Fruit fly (Drosophila melanogaster) whole organism, wandering third instar larva: Measurements from ENCODE around the gene lmgB.
A peak's percentile ranks its signal among the peaks of the same experiment; 100 is the strongest.

Experiments used
- Abd-B ChIP-seq: fragments of >200 bp; optimal IDR thresholded peaks from 2 replicates; lab custom pipeline; 2017; ENCODE audit warnings: missing biosample characterization, missing genetic modification characterization
- CG32264 ChIP-seq: fragments of 200-800 bp; sonication (Bioruptor generic); optimal IDR thresholded peaks from 2 replicates; lab custom pipeline; 2016; ENCODE audit warnings: missing biosample characterization, missing genetic modification characterization
- CG9705 ChIP-seq: fragments of 200-800 bp; sonication (Bioruptor generic); optimal IDR thresholded peaks from 2 replicates; lab custom pipeline; 2018; ENCODE audit warnings: missing biosample characterization, mild to moderate bottlenecking, missing genetic modification characterization
- CrebA ChIP-seq: fragments of 200-800 bp; sonication (Bioruptor generic); optimal IDR thresholded peaks from 2 replicates; lab custom pipeline; 2016; ENCODE audit warnings: missing biosample characterization, mild to moderate bottlenecking, missing genetic modification characterization, borderline replicate concordance
- Dfd ChIP-seq: fragments of >200 bp; optimal IDR thresholded peaks from 2 replicates; lab custom pipeline; 2017; ENCODE audit warnings: missing biosample characterization, missing genetic modification characterization
- Dif ChIP-seq: fragments of 200-275, 200-300 bp; sonication (Bioruptor generic); optimal IDR thresholded peaks from 2 replicates; lab custom pipeline; 2018; ENCODE audit warnings: missing biosample characterization, missing genetic modification characterization; ENCODE audit not compliant: partially characterized antibody
- GATAd ChIP-seq: sonication (Bioruptor generic); optimal IDR thresholded peaks from 2 replicates; lab custom pipeline; 2016; ENCODE audit warnings: missing biosample characterization, missing genetic modification characterization
- HLH106 ChIP-seq: fragments of 200-800 bp; optimal IDR thresholded peaks from 3 replicates; lab custom pipeline; 2019; ENCODE audit warnings: missing biosample characterization, mild to moderate bottlenecking, missing genetic modification characterization, moderate library complexity
- Hr78 ChIP-seq: fragments of >200 bp; optimal IDR thresholded peaks from 2 replicates; lab custom pipeline; 2017; ENCODE audit warnings: missing biosample characterization, missing genetic modification characterization
- Hr83 ChIP-seq: fragments of 200-300 bp; sonication (Bioruptor generic); optimal IDR thresholded peaks from 2 replicates; lab custom pipeline; 2016; ENCODE audit warnings: missing biosample characterization, mild to moderate bottlenecking, missing genetic modification characterization, moderate library complexity; ENCODE audit not compliant: poor library complexity, severe bottlenecking
- Jra ChIP-seq: sonication (Bioruptor generic); optimal IDR thresholded peaks from 2 replicates; lab custom pipeline; 2016; ENCODE audit warnings: missing biosample characterization, missing genetic modification characterization
- Mio ChIP-seq: sonication (Bioruptor generic); optimal IDR thresholded peaks from 2 replicates; lab custom pipeline; 2016; ENCODE audit warnings: missing biosample characterization, missing genetic modification characterization
- OdsH ChIP-seq: fragments of 200-800 bp; sonication (Bioruptor generic); optimal IDR thresholded peaks from 2 replicates; lab custom pipeline; 2016; ENCODE audit warnings: missing biosample characterization, mild to moderate bottlenecking, missing genetic modification characterization
- Rel ChIP-seq, 2 experiments: fragments of 200-800 bp; sonication (Bioruptor generic) in 1 of 2; optimal IDR thresholded peaks; 2 replicates in 1 of 2; 3 replicates in 1 of 2; lab custom pipeline; 2016 to 2019; ENCODE audit warnings: mild to moderate bottlenecking in 2 of 2, missing biosample characterization in 2 of 2, missing genetic modification characterization in 2 of 2, moderate library complexity in 1 of 2
- Sp1 ChIP-seq: fragments of 200-800 bp; sonication (Bioruptor generic); optimal IDR thresholded peaks from 3 replicates; lab custom pipeline; 2019; ENCODE audit warnings: missing biosample characterization, mild to moderate bottlenecking, missing genetic modification characterization, moderate library complexity
- Vsx2 ChIP-seq: fragments of 200-300, 225-300 bp; sonication (Bioruptor generic); optimal IDR thresholded peaks from 2 replicates; lab custom pipeline; 2018; ENCODE audit warnings: missing biosample characterization, missing genetic modification characterization; ENCODE audit not compliant: partially characterized antibody
- br ChIP-seq: fragments of 200-800 bp; sonication (Bioruptor generic); optimal IDR thresholded peaks from 2 replicates; lab custom pipeline; 2016; ENCODE audit warnings: missing biosample characterization, missing genetic modification characterization
- brk ChIP-seq: fragments of 200-800 bp; sonication (Bioruptor generic); optimal IDR thresholded peaks from 2 replicates; lab custom pipeline; 2016; ENCODE audit warnings: missing biosample characterization, mild to moderate bottlenecking, missing genetic modification characterization
- dl ChIP-seq, 2 experiments: fragments of 175-275, 200-275 bp in 1 of 2; fragments of 200-275 bp in 1 of 2; sonication (Bioruptor generic); optimal IDR thresholded peaks; lab custom pipeline; 2018; ENCODE audit warnings: mild to moderate bottlenecking in 2 of 2, missing biosample characterization in 2 of 2, missing genetic modification characterization in 2 of 2, moderate library complexity in 2 of 2; ENCODE audit not compliant: partially characterized antibody in 2 of 2, insufficient read depth in 1 of 2
- dmrt93B ChIP-seq: fragments of 200-800 bp; sonication (Bioruptor generic); optimal IDR thresholded peaks from 2 replicates; lab custom pipeline; 2018; ENCODE audit warnings: missing biosample characterization, mild to moderate bottlenecking, missing genetic modification characterization
- dsf ChIP-seq: sonication (Bioruptor generic); optimal IDR thresholded peaks from 2 replicates; lab custom pipeline; 2016; ENCODE audit warnings: missing biosample characterization, missing genetic modification characterization, borderline replicate concordance
- ey ChIP-seq: fragments of 200-800 bp; sonication (Bioruptor generic); optimal IDR thresholded peaks from 2 replicates; lab custom pipeline; 2016; ENCODE audit warnings: missing biosample characterization, missing genetic modification characterization
- foxo ChIP-seq, 2 experiments: fragments of 200-800 bp; sonication (Bioruptor generic); optimal IDR thresholded peaks; 2 replicates in 1 of 2; 3 replicates in 1 of 2; lab custom pipeline; 2016 to 2017; ENCODE audit warnings: missing biosample characterization in 2 of 2, missing genetic modification characterization in 2 of 2
- h ChIP-seq: fragments of 200-800 bp; sonication (Bioruptor generic); optimal IDR thresholded peaks from 3 replicates; lab custom pipeline; 2016; ENCODE audit warnings: missing biosample characterization, mild to moderate bottlenecking, missing genetic modification characterization
- jim ChIP-seq: fragments of 175-275, 200-325 bp; sonication (Bioruptor generic); optimal IDR thresholded peaks from 2 replicates; lab custom pipeline; 2016; ENCODE audit warnings: missing biosample characterization, mild to moderate bottlenecking, missing genetic modification characterization
- lola ChIP-seq: fragments of >200 bp; optimal IDR thresholded peaks from 2 replicates; lab custom pipeline; 2017; ENCODE audit warnings: missing biosample characterization, missing genetic modification characterization
- pan ChIP-seq: fragments of >200 bp; optimal IDR thresholded peaks from 2 replicates; lab custom pipeline; 2017
- psq ChIP-seq: fragments of 200-800 bp; sonication (Bioruptor generic); optimal IDR thresholded peaks from 3 replicates; lab custom pipeline; 2017; ENCODE audit warnings: missing biosample characterization, mild to moderate bottlenecking, missing genetic modification characterization, moderate library complexity
- rgr ChIP-seq: fragments of 200-800 bp; sonication (Bioruptor generic); optimal IDR thresholded peaks from 3 replicates; lab custom pipeline; 2016; ENCODE audit warnings: missing biosample characterization, mild to moderate bottlenecking, missing genetic modification characterization
- sage ChIP-seq: fragments of 200-800 bp; sonication (Bioruptor generic); optimal IDR thresholded peaks from 2 replicates; lab custom pipeline; 2016; ENCODE audit warnings: missing biosample characterization, mild to moderate bottlenecking, missing genetic modification characterization
- sv ChIP-seq: fragments of 200-800 bp; sonication (Bioruptor generic); optimal IDR thresholded peaks from 3 replicates; lab custom pipeline; 2016; ENCODE audit warnings: missing biosample characterization, missing genetic modification characterization
- tai ChIP-seq: sonication (Bioruptor generic); optimal IDR thresholded peaks from 2 replicates; lab custom pipeline; 2016; ENCODE audit warnings: missing biosample characterization, missing genetic modification characterization
- usp ChIP-seq: fragments of >200 bp; optimal IDR thresholded peaks from 2 replicates; lab custom pipeline; 2017; ENCODE audit warnings: missing biosample characterization, missing genetic modification characterization
- woc ChIP-seq: sonication (Bioruptor generic); optimal IDR thresholded peaks from 2 replicates; lab custom pipeline; 2016; ENCODE audit warnings: missing biosample characterization, mild to moderate bottlenecking, missing genetic modification characterization

Gene lmgB

DNA sequence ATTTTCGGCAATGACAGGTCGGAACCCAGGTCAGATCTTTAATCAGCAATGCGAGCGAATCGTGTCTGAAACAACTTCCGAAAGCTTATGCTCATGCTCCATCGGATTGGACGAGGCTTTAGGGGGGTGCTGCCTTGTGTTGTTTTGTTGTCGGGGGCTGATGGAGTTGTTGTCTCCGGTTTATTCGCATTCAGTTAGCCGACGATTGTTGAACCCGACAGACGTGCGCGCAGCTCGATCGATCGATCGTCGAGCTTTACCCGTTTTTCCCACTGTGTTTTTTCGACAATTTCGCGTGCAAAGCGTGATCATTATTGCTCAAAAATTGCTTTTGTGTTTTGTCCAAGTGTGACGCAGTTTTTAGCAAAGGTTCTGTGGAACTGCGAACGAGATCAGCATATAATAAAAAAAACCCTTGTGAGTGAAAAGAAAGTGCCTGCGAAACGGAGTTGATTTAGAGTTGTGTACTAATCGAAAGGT, 573 bp upstream of the lmgB start, which contains the start of gene CG17834 (continued):
- TF ChIP-seq Abd-B (GFP tag; lab: Kevin White, UChicago) = no peak
- TF ChIP-seq HLH106 = peak; percentile 20
- no peak for TF ChIP-seq dl (GFP tag; optimal IDR thresholded peaks at IDR 0.05; lab: Kevin White, UChicago; ENCODE audit: insufficient read depth in 1 of 2, partially characterized antibody in 2 of 2)

DNA sequence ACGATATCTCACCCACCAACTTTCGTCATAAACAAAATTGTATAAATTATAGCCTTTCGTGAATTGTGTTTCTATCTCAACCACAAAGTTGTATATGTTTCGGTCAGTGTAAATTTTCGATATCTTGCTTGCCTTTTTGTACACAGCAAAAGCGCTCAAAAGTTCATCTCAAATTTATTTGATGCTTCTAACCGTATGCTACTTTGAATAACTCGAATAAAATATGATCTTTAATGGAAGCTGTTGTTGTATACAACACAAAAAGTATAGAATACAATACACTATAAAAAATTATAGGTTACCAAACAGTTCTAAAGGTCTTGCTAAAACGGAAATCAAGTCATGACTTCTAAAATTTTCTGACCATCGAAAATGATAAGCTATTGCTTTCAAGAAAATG, 3.4 kb downstream of the lmgB start:
- TF ChIP-seq Hr83 (GFP tag; lab: Kevin White, UChicago) (no peak), Abd-B (GFP tag; lab: Kevin White, UChicago) (no peak), Dif (no peak), Vsx2 (GFP tag; lab: Kevin White, UChicago) (no peak), Dfd (GFP tag; lab: Kevin White, UChicago) (no peak), woc (GFP tag; lab: Kevin White, UChicago) (no peak), Mio (GFP tag; lab: Kevin White, UChicago) (no peak), Rel (GFP tag; optimal IDR thresholded peaks at IDR 0.05; lab: Kevin White, UChicago) (no peak), Rel (tag; optimal IDR thresholded peaks at IDR 0.05; lab: Kevin White, UChicago) (no peak), dl (GFP tag; optimal IDR thresholded peaks at IDR 0.05; lab: Kevin White, UChicago; ENCODE audit: insufficient read depth in 1 of 2, partially characterized antibody in 2 of 2) (no peak), pan (lab: Kevin White, UChicago) (no peak), dsf (GFP tag; lab: Kevin White, UChicago) (no peak), h (GFP tag; lab: Kevin White, UChicago) (no peak), psq (no peak), sage (no peak), brk (GFP tag; lab: Kevin White, UChicago) (no peak), Hr78 (GFP tag; lab: Kevin White, UChicago) (no peak), GATAd (GFP tag; lab: Kevin White, UChicago) (no peak), rgr (GFP tag; lab: Kevin White, UChicago) (no peak), CG32264 (GFP tag; lab: Kevin White, UChicago) (no peak), dmrt93B (GFP tag; lab: Kevin White, UChicago) (no peak)

DNA sequence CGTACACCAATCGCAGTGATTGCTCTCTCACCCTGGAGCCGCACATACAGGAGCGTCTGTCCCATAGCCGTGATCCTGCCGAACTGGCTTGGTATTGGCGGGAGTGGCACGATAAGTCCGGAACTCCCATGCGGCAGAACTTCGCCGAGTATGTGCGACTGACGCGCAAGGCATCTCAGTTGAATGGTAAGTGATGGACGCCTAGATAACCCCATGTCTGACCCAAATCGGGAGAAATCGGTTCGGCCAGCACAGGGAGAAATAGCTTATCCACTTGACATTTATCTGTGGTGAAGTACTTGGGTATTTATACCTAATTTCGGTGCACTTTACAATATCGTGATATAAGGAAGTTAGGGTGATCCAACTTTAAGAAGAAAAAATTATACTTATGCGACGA, 5.6 kb downstream of the lmgB start:
- no peak for TF ChIP-seq lola (GFP tag; lab: Kevin White, UChicago)
- TF ChIP-seq foxo (GFP tag; optimal IDR thresholded peaks at IDR 0.05; lab: Kevin White, UChicago) = no peak
- TF ChIP-seq tai (GFP tag; lab: Kevin White, UChicago) = no peak
- TF ChIP-seq Sp1 (GFP tag; lab: Kevin White, UChicago) = no peak

DNA sequence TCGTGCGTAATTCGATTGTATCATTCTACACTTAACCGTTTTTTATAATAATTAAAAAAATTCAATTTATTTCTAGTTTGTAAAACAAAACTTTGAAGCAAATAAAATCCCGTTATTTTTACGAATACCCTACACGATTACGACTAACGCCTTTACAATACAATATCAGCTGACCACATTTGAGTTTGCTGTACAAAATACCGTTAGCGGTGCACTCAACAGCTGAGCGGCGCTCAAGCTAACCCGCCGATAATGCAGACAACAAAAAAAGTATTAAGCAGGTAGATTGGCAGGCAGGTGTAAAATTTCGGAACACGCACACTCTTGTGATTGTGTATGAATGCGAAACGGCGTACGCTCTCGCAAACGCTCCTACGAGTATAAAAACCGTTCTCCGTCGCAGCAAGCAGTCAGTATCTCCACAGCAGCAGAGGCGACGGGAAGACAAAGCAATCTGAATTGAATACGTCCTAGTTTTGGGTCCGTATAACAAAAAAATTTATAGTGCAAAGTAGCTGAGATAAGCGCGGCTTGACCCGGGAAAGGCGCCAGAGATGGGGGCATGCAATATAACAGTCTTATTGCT, 6.6 kb downstream of the lmgB start, which contains the start of gene Acer:
Gene Acer (plus strand): TSS at position 210 of the 586 bp plus-strand sequence.
- no peak for TF ChIP-seq CG9705 (GFP tag; lab: Kevin White, UChicago)
- TF ChIP-seq usp (GFP tag; lab: Kevin White, UChicago) = no peak
- no peak for TF ChIP-seq Hr78 (GFP tag; lab: Kevin White, UChicago)
- peak; percentile 51 for TF ChIP-seq Dif
- TF ChIP-seq h (GFP tag; lab: Kevin White, UChicago) = peak; percentile 14

DNA sequence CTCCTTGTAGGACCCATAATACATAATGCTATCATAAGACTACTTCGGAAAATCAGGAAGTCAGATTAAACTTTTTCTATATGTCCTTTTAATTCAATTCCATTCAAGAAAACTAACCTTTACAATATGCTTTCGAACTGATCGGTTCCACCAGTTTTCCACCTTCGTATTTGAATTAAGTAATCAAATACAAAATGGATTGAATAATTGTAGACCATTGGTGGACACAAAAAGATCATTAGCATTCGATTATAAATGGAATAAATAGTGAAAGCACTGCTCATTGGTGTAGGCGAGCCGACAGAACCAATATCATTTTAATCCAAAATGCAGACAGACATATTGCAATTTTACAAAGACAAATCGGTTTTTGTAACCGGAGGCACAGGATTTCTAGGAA, 9.0 kb downstream of the lmgB start, which contains the start of gene Sgp:
Gene Sgp (plus strand): TSS at position 301 of the 400 bp plus-strand sequence.
- TF ChIP-seq CG32264 (GFP tag; lab: Kevin White, UChicago) = no peak
- TF ChIP-seq sage = no peak
- TF ChIP-seq OdsH = no peak
- TF ChIP-seq jim (GFP tag; lab: Kevin White, UChicago) = no peak
- TF ChIP-seq psq = no peak
- TF ChIP-seq Abd-B (GFP tag; lab: Kevin White, UChicago) = no peak
- TF ChIP-seq GATAd (GFP tag; lab: Kevin White, UChicago) = no peak
- TF ChIP-seq pan (lab: Kevin White, UChicago) = no peak
- TF ChIP-seq woc (GFP tag; lab: Kevin White, UChicago) = no peak
- no peak for TF ChIP-seq usp (GFP tag; lab: Kevin White, UChicago)
- no peak for TF ChIP-seq dl (GFP tag; optimal IDR thresholded peaks at IDR 0.05; lab: Kevin White, UChicago; ENCODE audit: insufficient read depth in 1 of 2, partially characterized antibody in 2 of 2)
- no peak for TF ChIP-seq CrebA (GFP tag; lab: Kevin White, UChicago)
- no peak for TF ChIP-seq CG9705 (GFP tag; lab: Kevin White, UChicago)
- no peak for TF ChIP-seq br (GFP tag; lab: Kevin White, UChicago)
- TF ChIP-seq Mio (GFP tag; lab: Kevin White, UChicago) = no peak
- TF ChIP-seq Rel (GFP tag; optimal IDR thresholded peaks at IDR 0.05; lab: Kevin White, UChicago) = no peak
- no peak for TF ChIP-seq Rel (tag; optimal IDR thresholded peaks at IDR 0.05; lab: Kevin White, UChicago)
- no peak for TF ChIP-seq ey (GFP tag; lab: Kevin White, UChicago)
- no peak for TF ChIP-seq sv (GFP tag; lab: Kevin White, UChicago)
- TF ChIP-seq Jra = no peak
